Fruit fly (Drosophila melanogaster) whole organism, wandering third instar larva: ENCODE results near the gene Rala.

Source experiments
- Abd-B ChIP-seq: fragments of >200 bp; optimal IDR thresholded peaks from 2 replicates; lab custom pipeline; 2017; ENCODE audit warnings: missing biosample characterization, missing genetic modification characterization
- CG32264 ChIP-seq: fragments of 200-800 bp; sonication (Bioruptor generic); optimal IDR thresholded peaks from 2 replicates; lab custom pipeline; 2016; ENCODE audit warnings: missing biosample characterization, missing genetic modification characterization
- CG9705 ChIP-seq: fragments of 200-800 bp; sonication (Bioruptor generic); optimal IDR thresholded peaks from 2 replicates; lab custom pipeline; 2018; ENCODE audit warnings: missing biosample characterization, mild to moderate bottlenecking, missing genetic modification characterization
- CrebA ChIP-seq: fragments of 200-800 bp; sonication (Bioruptor generic); optimal IDR thresholded peaks from 2 replicates; lab custom pipeline; 2016; ENCODE audit warnings: missing biosample characterization, mild to moderate bottlenecking, missing genetic modification characterization, borderline replicate concordance
- Dfd ChIP-seq: fragments of >200 bp; optimal IDR thresholded peaks from 2 replicates; lab custom pipeline; 2017; ENCODE audit warnings: missing biosample characterization, missing genetic modification characterization
- Dif ChIP-seq: fragments of 200-275, 200-300 bp; sonication (Bioruptor generic); optimal IDR thresholded peaks from 2 replicates; lab custom pipeline; 2018; ENCODE audit warnings: missing biosample characterization, missing genetic modification characterization; ENCODE audit not compliant: partially characterized antibody
- GATAd ChIP-seq: sonication (Bioruptor generic); optimal IDR thresholded peaks from 2 replicates; lab custom pipeline; 2016; ENCODE audit warnings: missing biosample characterization, missing genetic modification characterization
- HLH106 ChIP-seq: fragments of 200-800 bp; optimal IDR thresholded peaks from 3 replicates; lab custom pipeline; 2019; ENCODE audit warnings: missing biosample characterization, mild to moderate bottlenecking, missing genetic modification characterization, moderate library complexity
- Hnf4 ChIP-seq: fragments of 200-800 bp; sonication (Bioruptor generic); optimal IDR thresholded peaks from 2 replicates; lab custom pipeline; 2016; ENCODE audit warnings: missing biosample characterization, mild to moderate bottlenecking, missing genetic modification characterization
- Hr78 ChIP-seq: fragments of >200 bp; optimal IDR thresholded peaks from 2 replicates; lab custom pipeline; 2017; ENCODE audit warnings: missing biosample characterization, missing genetic modification characterization
- Hr83 ChIP-seq: fragments of 200-300 bp; sonication (Bioruptor generic); optimal IDR thresholded peaks from 2 replicates; lab custom pipeline; 2016; ENCODE audit warnings: missing biosample characterization, mild to moderate bottlenecking, missing genetic modification characterization, moderate library complexity; ENCODE audit not compliant: poor library complexity, severe bottlenecking
- Jra ChIP-seq: sonication (Bioruptor generic); optimal IDR thresholded peaks from 2 replicates; lab custom pipeline; 2016; ENCODE audit warnings: missing biosample characterization, missing genetic modification characterization
- Mio ChIP-seq: sonication (Bioruptor generic); optimal IDR thresholded peaks from 2 replicates; lab custom pipeline; 2016; ENCODE audit warnings: missing biosample characterization, missing genetic modification characterization
- Myc ChIP-seq: fragments of >200 bp; optimal IDR thresholded peaks from 2 replicates; lab custom pipeline; 2017
- N ChIP-seq: fragments of >200 bp; optimal IDR thresholded peaks from 2 replicates; lab custom pipeline; 2018; ENCODE audit warnings: missing biosample characterization, missing external identifiers, missing genetic modification characterization
- OdsH ChIP-seq: fragments of 200-800 bp; sonication (Bioruptor generic); optimal IDR thresholded peaks from 2 replicates; lab custom pipeline; 2016; ENCODE audit warnings: missing biosample characterization, mild to moderate bottlenecking, missing genetic modification characterization
- Rel ChIP-seq, 2 experiments: fragments of 200-800 bp; sonication (Bioruptor generic) in 1 of 2; optimal IDR thresholded peaks; 2 replicates in 1 of 2; 3 replicates in 1 of 2; lab custom pipeline; 2016 to 2019; ENCODE audit warnings: mild to moderate bottlenecking in 2 of 2, missing biosample characterization in 2 of 2, missing genetic modification characterization in 2 of 2, moderate library complexity in 1 of 2
- Sp1 ChIP-seq: fragments of 200-800 bp; sonication (Bioruptor generic); optimal IDR thresholded peaks from 3 replicates; lab custom pipeline; 2019; ENCODE audit warnings: missing biosample characterization, mild to moderate bottlenecking, missing genetic modification characterization, moderate library complexity
- Vsx2 ChIP-seq: fragments of 200-300, 225-300 bp; sonication (Bioruptor generic); optimal IDR thresholded peaks from 2 replicates; lab custom pipeline; 2018; ENCODE audit warnings: missing biosample characterization, missing genetic modification characterization; ENCODE audit not compliant: partially characterized antibody
- br ChIP-seq: fragments of 200-800 bp; sonication (Bioruptor generic); optimal IDR thresholded peaks from 2 replicates; lab custom pipeline; 2016; ENCODE audit warnings: missing biosample characterization, missing genetic modification characterization
- brk ChIP-seq: fragments of 200-800 bp; sonication (Bioruptor generic); optimal IDR thresholded peaks from 2 replicates; lab custom pipeline; 2016; ENCODE audit warnings: missing biosample characterization, mild to moderate bottlenecking, missing genetic modification characterization
- dl ChIP-seq, 2 experiments: fragments of 175-275, 200-275 bp in 1 of 2; fragments of 200-275 bp in 1 of 2; sonication (Bioruptor generic); optimal IDR thresholded peaks; lab custom pipeline; 2018; ENCODE audit warnings: mild to moderate bottlenecking in 2 of 2, missing biosample characterization in 2 of 2, missing genetic modification characterization in 2 of 2, moderate library complexity in 2 of 2; ENCODE audit not compliant: partially characterized antibody in 2 of 2, insufficient read depth in 1 of 2
- dmrt93B ChIP-seq: fragments of 200-800 bp; sonication (Bioruptor generic); optimal IDR thresholded peaks from 2 replicates; lab custom pipeline; 2018; ENCODE audit warnings: missing biosample characterization, mild to moderate bottlenecking, missing genetic modification characterization
- dsf ChIP-seq: sonication (Bioruptor generic); optimal IDR thresholded peaks from 2 replicates; lab custom pipeline; 2016; ENCODE audit warnings: missing biosample characterization, missing genetic modification characterization, borderline replicate concordance
- ey ChIP-seq: fragments of 200-800 bp; sonication (Bioruptor generic); optimal IDR thresholded peaks from 2 replicates; lab custom pipeline; 2016; ENCODE audit warnings: missing biosample characterization, missing genetic modification characterization
- foxo ChIP-seq, 2 experiments: fragments of 200-800 bp; sonication (Bioruptor generic); optimal IDR thresholded peaks; 2 replicates in 1 of 2; 3 replicates in 1 of 2; lab custom pipeline; 2016 to 2017; ENCODE audit warnings: missing biosample characterization in 2 of 2, missing genetic modification characterization in 2 of 2
- fru ChIP-seq: fragments of 200-800 bp; sonication (Bioruptor generic); optimal IDR thresholded peaks from 3 replicates; lab custom pipeline; 2016; ENCODE audit warnings: missing biosample characterization, mild to moderate bottlenecking, missing genetic modification characterization
- h ChIP-seq: fragments of 200-800 bp; sonication (Bioruptor generic); optimal IDR thresholded peaks from 3 replicates; lab custom pipeline; 2016; ENCODE audit warnings: missing biosample characterization, mild to moderate bottlenecking, missing genetic modification characterization
- jim ChIP-seq: fragments of 175-275, 200-325 bp; sonication (Bioruptor generic); optimal IDR thresholded peaks from 2 replicates; lab custom pipeline; 2016; ENCODE audit warnings: missing biosample characterization, mild to moderate bottlenecking, missing genetic modification characterization
- lola ChIP-seq: fragments of >200 bp; optimal IDR thresholded peaks from 2 replicates; lab custom pipeline; 2017; ENCODE audit warnings: missing biosample characterization, missing genetic modification characterization
- pan ChIP-seq: fragments of >200 bp; optimal IDR thresholded peaks from 2 replicates; lab custom pipeline; 2017
- psq ChIP-seq: fragments of 200-800 bp; sonication (Bioruptor generic); optimal IDR thresholded peaks from 3 replicates; lab custom pipeline; 2017; ENCODE audit warnings: missing biosample characterization, mild to moderate bottlenecking, missing genetic modification characterization, moderate library complexity
- rgr ChIP-seq: fragments of 200-800 bp; sonication (Bioruptor generic); optimal IDR thresholded peaks from 3 replicates; lab custom pipeline; 2016; ENCODE audit warnings: missing biosample characterization, mild to moderate bottlenecking, missing genetic modification characterization
- sage ChIP-seq: fragments of 200-800 bp; sonication (Bioruptor generic); optimal IDR thresholded peaks from 2 replicates; lab custom pipeline; 2016; ENCODE audit warnings: missing biosample characterization, mild to moderate bottlenecking, missing genetic modification characterization
- sv ChIP-seq: fragments of 200-800 bp; sonication (Bioruptor generic); optimal IDR thresholded peaks from 3 replicates; lab custom pipeline; 2016; ENCODE audit warnings: missing biosample characterization, missing genetic modification characterization
- tai ChIP-seq: sonication (Bioruptor generic); optimal IDR thresholded peaks from 2 replicates; lab custom pipeline; 2016; ENCODE audit warnings: missing biosample characterization, missing genetic modification characterization
- usp ChIP-seq: fragments of >200 bp; optimal IDR thresholded peaks from 2 replicates; lab custom pipeline; 2017; ENCODE audit warnings: missing biosample characterization, missing genetic modification characterization
- woc ChIP-seq: sonication (Bioruptor generic); optimal IDR thresholded peaks from 2 replicates; lab custom pipeline; 2016; ENCODE audit warnings: missing biosample characterization, mild to moderate bottlenecking, missing genetic modification characterization

The Rala gene

DNA sequence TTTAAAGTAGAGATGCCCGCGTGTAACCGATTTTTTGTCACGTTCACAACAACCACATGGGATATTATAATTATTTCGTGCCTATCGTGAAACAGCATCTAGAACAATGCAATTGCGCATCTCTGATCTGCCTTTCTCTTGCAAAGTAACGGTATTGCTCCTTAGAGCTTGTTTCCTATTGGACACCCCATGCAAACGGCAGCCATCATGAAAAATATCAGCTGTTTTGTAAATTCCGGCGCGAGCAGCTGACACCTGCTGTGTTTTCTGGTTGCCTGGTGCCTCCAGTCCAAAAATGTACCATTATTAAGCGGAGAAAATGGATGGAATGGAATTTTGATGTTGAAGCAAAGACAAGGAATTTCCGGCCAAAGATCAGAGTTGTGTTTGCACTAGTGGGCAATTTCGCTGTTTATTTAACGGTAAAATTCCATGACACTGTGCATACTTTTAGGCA is 15.2 kb downstream of the Rala start:
- TF ChIP-seq psq (GFP tag; lab: Kevin White, UChicago) (no peak), fru (peak; percentile 5), HLH106 (tag; lab: Kevin White, UChicago) (no peak), rgr (peak; percentile 8), Vsx2 (no peak), dmrt93B (peak; percentile 0), CG9705 (GFP tag; lab: Kevin White, UChicago) (peak; percentile 10), lola (GFP tag; lab: Kevin White, UChicago) (no peak), Jra (peak; percentile 2), Hnf4 (GFP tag; lab: Kevin White, UChicago) (peak; percentile 66), OdsH (GFP tag; lab: Kevin White, UChicago) (peak; percentile 12), Sp1 (GFP tag; lab: Kevin White, UChicago) (peak; percentile 36), woc (GFP tag; lab: Kevin White, UChicago) (peak; percentile 57)

dm6 chrX:3696540-3697206 is 22.8 kb downstream of the Rala start:
- TF ChIP-seq Hnf4 (GFP tag; lab: Kevin White, UChicago) (peak; percentile 22), dmrt93B (no peak), pan (lab: Kevin White, UChicago) (no peak), Hr83 (GFP tag; lab: Kevin White, UChicago) (no peak), Abd-B (GFP tag; lab: Kevin White, UChicago) (no peak), GATAd (GFP tag; lab: Kevin White, UChicago) (no peak), psq (GFP tag; lab: Kevin White, UChicago) (no peak), jim (GFP tag; lab: Kevin White, UChicago) (no peak), lola (GFP tag; lab: Kevin White, UChicago) (no peak), h (GFP tag; lab: Kevin White, UChicago) (peak; percentile 1), CG9705 (GFP tag; lab: Kevin White, UChicago) (no peak), fru (peak; percentile 25), dl (GFP tag; optimal IDR thresholded peaks at IDR 0.05; lab: Kevin White, UChicago; ENCODE audit: insufficient read depth in 1 of 2, partially characterized antibody in 2 of 2) (peak in 1 of 2 experiments; percentile 27), N (GFP tag; lab: Kevin White, UChicago) (no peak), woc (GFP tag; lab: Kevin White, UChicago) (no peak), sage (no peak), Dif (peak; percentile 22), ey (peak; percentile 9), Hr78 (no peak), CG32264 (no peak), rgr (peak; percentile 30), CrebA (no peak), brk (GFP tag; lab: Kevin White, UChicago) (no peak), Dfd (no peak), foxo (GFP tag; optimal IDR thresholded peaks at IDR 0.05; lab: Kevin White, UChicago) (peak in 1 of 2 experiments; percentile 29), Rel (GFP tag; optimal IDR thresholded peaks at IDR 0.05; lab: Kevin White, UChicago) (no peak), Rel (tag; optimal IDR thresholded peaks at IDR 0.05; lab: Kevin White, UChicago) (no peak), sv (GFP tag; lab: Kevin White, UChicago) (no peak), dsf (GFP tag; lab: Kevin White, UChicago) (no peak), br (GFP tag; lab: Kevin White, UChicago) (no peak), usp (GFP tag; lab: Kevin White, UChicago) (no peak), Mio (no peak), Sp1 (GFP tag; lab: Kevin White, UChicago) (no peak), HLH106 (tag; lab: Kevin White, UChicago) (no peak), Myc (lab: Kevin White, UChicago) (no peak), Vsx2 (no peak), tai (GFP tag; lab: Kevin White, UChicago) (no peak), Jra (no peak), OdsH (GFP tag; lab: Kevin White, UChicago) (peak; percentile 10)
